Worm (Caenorhabditis elegans) whole organism, L4 larva: ENCODE measurements around the gene ell-1.

Source experiments
- mdl-1 ChIP-seq, 2 experiments: fragments of 150-350 bp in 1 of 2; sonication (generic microtip) in 1 of 2; optimal IDR thresholded peaks; 2 replicates each; lab custom pipeline; 2014 to 2017; ENCODE audit warnings: missing biosample characterization in 2 of 2, missing genetic modification characterization in 2 of 2
- nhr-28 ChIP-seq: fragments of 150-350 bp; optimal IDR thresholded peaks from 2 replicates; lab custom pipeline; 2014; ENCODE audit warnings: missing biosample characterization, missing genetic modification characterization
- nhr-41 ChIP-seq: fragments of 200-800 bp; sonication (Bioruptor generic); IDR thresholded peaks from 2 replicates; pipeline ENCODE4 v1.3.6; 2022; ENCODE audit warnings: missing genetic modification reagents, missing genetic modification characterization, missing compliant biosample characterization
- nhr-42 ChIP-seq: fragments of 200-800 bp; sonication (Bioruptor generic); IDR thresholded peaks from 2 replicates; pipeline ENCODE4 v1.3.6; 2022; ENCODE audit warnings: missing genetic modification characterization, missing compliant biosample characterization
- pha-4 ChIP-seq, 2 experiments: fragments of 150-350 bp in 1 of 2; fragments of 200-800 bp in 1 of 2; sonication (Bioruptor generic) in 1 of 2; IDR thresholded peaks in 1 of 2; optimal IDR thresholded peaks in 1 of 2; 2 replicates each; pipeline versions ENCODE4 v1.3.6 to Lab custom; 2014 to 2022; ENCODE audit warnings: missing genetic modification characterization in 2 of 2, missing genetic modification reagents in 2 of 2, missing biosample characterization in 1 of 2, missing compliant biosample characterization in 1 of 2
- set-16 ChIP-seq: fragments of 200-800 bp; sonication (Bioruptor generic); IDR thresholded peaks from 2 replicates; pipeline ENCODE4 v1.3.6; 2022; ENCODE audit warnings: missing genetic modification reagents, missing genetic modification characterization, missing compliant biosample characterization
- unc-39 ChIP-seq: sonication (generic microtip); optimal IDR thresholded peaks from 2 replicates; lab custom pipeline; 2017; ENCODE audit warnings: missing biosample characterization, missing genetic modification characterization

DNA sequence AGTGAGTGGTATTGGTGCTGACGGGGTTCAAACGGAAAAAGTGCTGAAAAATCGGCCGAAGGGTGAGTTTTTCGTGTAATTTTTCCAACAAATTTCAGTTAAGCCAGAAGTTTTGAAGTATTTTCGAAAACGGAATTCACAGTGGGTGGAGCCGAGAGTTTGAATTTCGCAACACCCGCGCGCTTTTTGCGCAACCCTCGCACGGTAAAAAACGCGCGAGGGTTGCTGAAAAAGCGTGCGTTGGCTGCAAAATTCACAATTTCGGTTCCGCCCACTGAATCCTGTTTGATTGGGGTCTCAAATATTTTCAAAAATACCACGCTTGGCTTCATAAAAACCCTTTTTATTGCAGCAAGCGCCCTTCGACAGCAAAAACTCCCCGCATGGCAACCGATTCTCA, 53.2 kb downstream of the ell-1 start:
- no peak for TF ChIP-seq nhr-28 (tag; lab: Kevin White, UChicago)
- TF ChIP-seq set-16 (GFP tag; lab: Robert Waterston, UW): no peak
- TF ChIP-seq nhr-42 (GFP tag; lab: Robert Waterston, UW): no peak
- no peak for TF ChIP-seq mdl-1 (tag; optimal IDR thresholded peaks at IDR 0.05; lab: Kevin White, UChicago)
- TF ChIP-seq nhr-41 (GFP tag; lab: Robert Waterston, UW): no peak
- TF ChIP-seq pha-4 (GFP tag; IDR thresholded peaks at IDR 0.05; lab: Robert Waterston, UW): no peak
- no peak for TF ChIP-seq pha-4 (tag; optimal IDR thresholded peaks at IDR 0.05; lab: Kevin White, UChicago)
- no peak for TF ChIP-seq unc-39 (tag; lab: Kevin White, UChicago)
